Worm (Caenorhabditis elegans): Measurements from ENCODE around the gene R09E10.6.

ce11 chrIV:10269137-10269933 is 24.6 kb downstream of the R09E10.6 start, which contains the start of the genes nspd-7 and Y43C5A.2:
- TF ChIP-seq pha-4 (tag; optimal IDR thresholded peaks at IDR 0.05): no peak
- TF ChIP-seq unc-62 (GFP tag; optimal IDR thresholded peaks at IDR 0.05): no peak
- no peak for TF ChIP-seq unc-39 (tag; optimal IDR thresholded peaks at IDR 0.05)
- TF ChIP-seq lin-13 (tag; optimal IDR thresholded peaks at IDR 0.05): no peak
- TF ChIP-seq tbx-8 (GFP tag; optimal IDR thresholded peaks at IDR 0.05): no peak
- TF ChIP-seq nhr-12 (tag; optimal IDR thresholded peaks at IDR 0.05): no peak
- no peak for TF ChIP-seq elt-1 (tag; optimal IDR thresholded peaks at IDR 0.05; ENCODE audit: borderline replicate concordance, insufficient read depth)

Measured in whole organism, mixed stage, embryonic.